Fruit fly (Drosophila melanogaster): ENCODE data around the gene CG33099.

- TF ChIP-seq CG3032 (tag; optimal IDR thresholded peaks at IDR 0.05) = no peak
- peak; percentile 74 for TF ChIP-seq CG6276 (GFP tag; optimal IDR thresholded peaks at IDR 0.05)
- TF ChIP-seq dac (GFP tag; optimal IDR thresholded peaks at IDR 0.05) = no peak
- TF ChIP-seq Ets21C (GFP tag; optimal IDR thresholded peaks at IDR 0.05) = no peak
- TF ChIP-seq esn (GFP tag; optimal IDR thresholded peaks at IDR 0.05) = no peak
- no peak for TF ChIP-seq fd59A (GFP tag; optimal IDR thresholded peaks at IDR 0.05)
- no peak for TF ChIP-seq achi (GFP tag; optimal IDR thresholded peaks at IDR 0.05)
- no peak for TF ChIP-seq Met (GFP tag; optimal IDR thresholded peaks at IDR 0.05)
- no peak for TF ChIP-seq fd85E (GFP tag; optimal IDR thresholded peaks at IDR 0.05)
- TF ChIP-seq Sox14 (GFP tag; optimal IDR thresholded peaks at IDR 0.05) = no peak
- TF ChIP-seq CG32006 (GFP tag; optimal IDR thresholded peaks at IDR 0.05) = no peak
- no peak for TF ChIP-seq ss (GFP tag; optimal IDR thresholded peaks at IDR 0.05)
- peak; percentile 39 for TF ChIP-seq cyc (GFP tag; optimal IDR thresholded peaks at IDR 0.05)
Observed at dm6 chr3R:22494523-22495309, 35.7 kb downstream of the CG33099 start.

All from whole organism, prepupa.